Worm (Caenorhabditis elegans): Measurements from ENCODE around the gene nol-6.

The nol-6 gene

ce11 chrII:1386478-1386877, 50.8 kb downstream of the nol-6 start, which contains the start of gene aat-7:
TSS of gene aat-7 (plus strand) at chrII:1386870.
- TF ChIP-seq nhr-12 (tag; optimal IDR thresholded peaks at IDR 0.05): no peak
- no peak for TF ChIP-seq M03D4.4 (tag; optimal IDR thresholded peaks at IDR 0.05)
- no peak for TF ChIP-seq cnd-1 (tag; optimal IDR thresholded peaks at IDR 0.05)
- no peak for TF ChIP-seq ceh-43 (GFP tag; optimal IDR thresholded peaks at IDR 0.05)
- TF ChIP-seq nhr-28 (tag; optimal IDR thresholded peaks at IDR 0.05): no peak
- TF ChIP-seq blmp-1 (tag; optimal IDR thresholded peaks at IDR 0.05): no peak
- TF ChIP-seq unc-62 (GFP tag; optimal IDR thresholded peaks at IDR 0.05): no peak
- TF ChIP-seq unc-39 (tag; optimal IDR thresholded peaks at IDR 0.05): no peak
- TF ChIP-seq lin-32 (GFP tag; optimal IDR thresholded peaks at IDR 0.05): no peak
- TF ChIP-seq lin-13 (tag; optimal IDR thresholded peaks at IDR 0.05): no peak
- TF ChIP-seq ztf-11 (tag; optimal IDR thresholded peaks at IDR 0.05): no peak
- no peak for TF ChIP-seq mab-5 (tag; optimal IDR thresholded peaks at IDR 0.05)
- TF ChIP-seq ham-2 (GFP tag; optimal IDR thresholded peaks at IDR 0.05): no peak
- no peak for TF ChIP-seq sptf-1 (tag; optimal IDR thresholded peaks at IDR 0.05)
- no peak for TF ChIP-seq ces-1 (GFP tag; optimal IDR thresholded peaks at IDR 0.05)
- no peak for TF ChIP-seq ceh-83 (GFP tag; optimal IDR thresholded peaks at IDR 0.05)
- TF ChIP-seq nhr-237 (tag; optimal IDR thresholded peaks at IDR 0.05): no peak

ce11 chrII:1385280-1385679, 52.0 kb downstream of the nol-6 start, which contains the start of gene F54D12.7:
TSS of gene F54D12.7 (minus strand) at chrII:1385380.
- TF ChIP-seq sem-2 (GFP tag; optimal IDR thresholded peaks at IDR 0.05): no peak
- TF ChIP-seq nhr-76 (tag; optimal IDR thresholded peaks at IDR 0.05): no peak
- no peak for TF ChIP-seq nhr-28 (tag; optimal IDR thresholded peaks at IDR 0.05)
- TF ChIP-seq unc-39 (tag; optimal IDR thresholded peaks at IDR 0.05): no peak
- no peak for TF ChIP-seq ces-1 (GFP tag; optimal IDR thresholded peaks at IDR 0.05)
- no peak for TF ChIP-seq ham-2 (GFP tag; optimal IDR thresholded peaks at IDR 0.05)
- no peak for TF ChIP-seq unc-62 (GFP tag; optimal IDR thresholded peaks at IDR 0.05)
- TF ChIP-seq flh-1 (GFP tag; optimal IDR thresholded peaks at IDR 0.05): no peak
- no peak for TF ChIP-seq nhr-237 (tag; optimal IDR thresholded peaks at IDR 0.05)
- TF ChIP-seq ceh-83 (GFP tag; optimal IDR thresholded peaks at IDR 0.05): no peak
- TF ChIP-seq lsy-2 (tag; optimal IDR thresholded peaks at IDR 0.05): no peak
- no peak for TF ChIP-seq unc-120 (tag; optimal IDR thresholded peaks at IDR 0.05; ENCODE audit: poor library complexity, severe bottlenecking)
- no peak for TF ChIP-seq mab-5 (tag; optimal IDR thresholded peaks at IDR 0.05)
- TF ChIP-seq bed-3 (GFP tag; optimal IDR thresholded peaks at IDR 0.05): no peak

- TF ChIP-seq nhr-237 (tag; optimal IDR thresholded peaks at IDR 0.05) (no peak), elt-1 (tag; optimal IDR thresholded peaks at IDR 0.05; ENCODE audit: borderline replicate concordance, insufficient read depth) (no peak), ham-2 (GFP tag; optimal IDR thresholded peaks at IDR 0.05) (no peak), lin-13 (tag; optimal IDR thresholded peaks at IDR 0.05) (no peak), blmp-1 (tag; optimal IDR thresholded peaks at IDR 0.05) (peak; percentile 5), unc-39 (tag; optimal IDR thresholded peaks at IDR 0.05) (no peak), nhr-28 (tag; optimal IDR thresholded peaks at IDR 0.05) (no peak), unc-62 (GFP tag; optimal IDR thresholded peaks at IDR 0.05) (no peak)
These were observed 55.7 kb downstream of the nol-6 start, which contains the start of gene F54D12.9 for ce11 chrII:1381618-1382017. TSS of gene F54D12.9 (minus strand) at chrII:1381718.

DNA sequence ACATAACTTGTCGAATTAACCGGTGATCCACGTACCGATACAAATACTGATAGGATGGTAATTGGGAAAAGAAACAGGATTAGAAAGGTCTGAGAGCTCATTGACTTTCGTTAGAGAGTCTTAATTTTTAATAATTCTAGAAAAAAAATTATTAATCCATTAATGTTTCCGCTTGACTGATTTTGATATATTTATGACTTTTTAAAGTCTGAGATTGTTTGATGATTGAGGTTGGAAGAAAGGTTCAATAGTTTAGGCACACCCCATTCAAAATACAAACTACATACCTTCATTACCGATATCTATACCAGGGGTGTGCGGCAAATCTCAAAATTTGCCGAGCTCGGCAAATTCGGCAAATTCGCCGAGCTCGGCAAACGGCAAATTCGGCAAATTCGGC, 59.0 kb downstream of the nol-6 start, which contains the start of gene F54D12.10:
F54D12.10 (minus strand) TSS at position 101 of the 400 bp plus-strand sequence.
- no peak for TF ChIP-seq nhr-2 (tag; optimal IDR thresholded peaks at IDR 0.05)
- TF ChIP-seq ztf-11 (tag; optimal IDR thresholded peaks at IDR 0.05): no peak

DNA sequence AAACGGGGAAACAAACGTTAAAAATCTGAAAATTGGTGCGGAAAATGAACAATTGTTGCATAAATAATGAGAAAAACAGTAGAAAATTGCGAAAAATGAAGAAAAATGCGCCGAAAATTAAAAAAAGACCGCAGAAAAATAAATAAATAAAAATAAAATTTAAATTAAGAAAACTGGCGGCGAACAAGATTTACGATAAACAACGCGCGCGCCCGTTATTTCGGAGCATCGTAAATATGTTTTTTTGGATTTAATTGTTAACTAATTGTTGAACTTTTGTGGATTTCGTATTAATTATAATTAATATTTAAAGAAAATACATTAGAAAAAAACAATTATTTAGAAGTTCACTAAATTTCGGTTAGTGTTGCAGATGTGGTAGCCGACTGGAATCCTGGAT, 60.5 kb downstream of the nol-6 start:
- TF ChIP-seq nhr-28 (tag; optimal IDR thresholded peaks at IDR 0.05): no peak
- TF ChIP-seq M03D4.4 (tag; optimal IDR thresholded peaks at IDR 0.05): no peak
- TF ChIP-seq snpc-4 (tag; optimal IDR thresholded peaks at IDR 0.05): no peak
- TF ChIP-seq ztf-11 (tag; optimal IDR thresholded peaks at IDR 0.05): no peak
- TF ChIP-seq drap-1 (GFP tag; optimal IDR thresholded peaks at IDR 0.05): no peak
- no peak for TF ChIP-seq bed-3 (GFP tag; optimal IDR thresholded peaks at IDR 0.05)
- TF ChIP-seq pha-4 (tag; optimal IDR thresholded peaks at IDR 0.05): no peak
- no peak for TF ChIP-seq ceh-43 (GFP tag; optimal IDR thresholded peaks at IDR 0.05)
- TF ChIP-seq nhr-2 (tag; optimal IDR thresholded peaks at IDR 0.05): no peak
- TF ChIP-seq sptf-1 (tag; optimal IDR thresholded peaks at IDR 0.05): no peak
- no peak for TF ChIP-seq mep-1 (tag; optimal IDR thresholded peaks at IDR 0.05)
- TF ChIP-seq ceh-39 (tag; optimal IDR thresholded peaks at IDR 0.05): no peak
- no peak for TF ChIP-seq nhr-12 (tag; optimal IDR thresholded peaks at IDR 0.05)
- TF ChIP-seq sem-2 (GFP tag; optimal IDR thresholded peaks at IDR 0.05): no peak

All from whole organism, mixed stage, embryonic.